Worm (Caenorhabditis elegans) whole organism, L1 larva: Measurements from ENCODE around the gene rps-8.
A peak's percentile ranks its signal among the peaks of the same experiment; 100 is the strongest.

Experiments
- C04F5.9 ChIP-seq: sonication (generic microtip); optimal IDR thresholded peaks from 2 replicates; lab custom pipeline; 2016; ENCODE audit warnings: missing genetic modification characterization, missing compliant biosample characterization
- C16A3.4 ChIP-seq: fragments of 150-350 bp; optimal IDR thresholded peaks from 2 replicates; lab custom pipeline; 2014; ENCODE audit warnings: missing biosample characterization, missing genetic modification characterization
- C34B4.2 ChIP-seq: sonication (generic microtip); optimal IDR thresholded peaks from 2 replicates; lab custom pipeline; 2017; ENCODE audit warnings: mild to moderate bottlenecking, missing genetic modification characterization, missing compliant biosample characterization
- F16B12.6 ChIP-seq: fragments of 150-350 bp; optimal IDR thresholded peaks from 2 replicates; lab custom pipeline; 2014; ENCODE audit warnings: missing biosample characterization, missing genetic modification characterization
- Y116A8C.19 ChIP-seq: sonication (generic microtip); optimal IDR thresholded peaks from 2 replicates; lab custom pipeline; 2016; ENCODE audit warnings: missing compliant biosample characterization, missing genetic modification characterization, borderline replicate concordance
- alr-1 ChIP-seq: fragments of 200-800 bp; sonication (Bioruptor generic); optimal IDR thresholded peaks from 2 replicates; lab custom pipeline; 2018; ENCODE audit warnings: borderline replicate concordance, mild to moderate bottlenecking, missing genetic modification characterization, missing compliant biosample characterization
- aly-2 ChIP-seq: fragments of 150-350 bp; optimal IDR thresholded peaks from 2 replicates; lab custom pipeline; 2014; ENCODE audit warnings: missing biosample characterization, missing genetic modification characterization
- ama-1 ChIP-seq: fragments of 150-350 bp; optimal IDR thresholded peaks from 2 replicates; lab custom pipeline; 2014
- ceh-88 ChIP-seq: fragments of 200-800 bp; sonication (Bioruptor generic); IDR thresholded peaks from 2 replicates; pipeline ENCODE4 v1.3.6; 2022; ENCODE audit warnings: missing genetic modification characterization, missing compliant biosample characterization
- ces-1 ChIP-seq: fragments of 150-350 bp; optimal IDR thresholded peaks from 2 replicates; lab custom pipeline; 2014; ENCODE audit warnings: missing biosample characterization, missing genetic modification reagents, missing genetic modification characterization
- efl-1 ChIP-seq, 4 experiments: fragments of 150-350 bp; optimal IDR thresholded peaks in 3 of 4; peaks in 1 of 4; 1 replicate in 1 of 4; 2 replicates in 3 of 4; lab custom pipeline; 2014; ENCODE audit warnings: missing biosample characterization in 2 of 4, missing genetic modification characterization in 2 of 4, missing genetic modification reagents in 2 of 4
- egl-13 ChIP-seq: sonication (generic microtip); optimal IDR thresholded peaks from 2 replicates; lab custom pipeline; 2016; ENCODE audit warnings: missing genotype, missing genetic modification reagents, missing genetic modification characterization, missing compliant biosample characterization
- egl-27 ChIP-seq, 2 experiments: fragments of 150-350 bp in 1 of 2; sonication (generic microtip); optimal IDR thresholded peaks; 3 replicates each; lab custom pipeline; 2017 to 2018; ENCODE audit warnings: missing biosample characterization in 2 of 2, missing genetic modification characterization in 2 of 2, missing genetic modification reagents in 2 of 2
- elt-3 ChIP-seq, 6 experiments: fragments of 150-350 bp in 1 of 6; sonication (generic microtip); optimal IDR thresholded peaks; 2 replicates each; lab custom pipeline; 2017 to 2018; ENCODE audit warnings: missing biosample characterization in 6 of 6, missing genetic modification characterization in 6 of 6, inconsistent platforms in 1 of 6
- ets-5 ChIP-seq: fragments of 200-800 bp; sonication (Bioruptor generic); IDR thresholded peaks from 2 replicates; pipeline ENCODE4 v1.3.6; 2022; ENCODE audit warnings: missing genetic modification characterization, missing compliant biosample characterization
- fkh-8 ChIP-seq: sonication (generic microtip); optimal IDR thresholded peaks from 2 replicates; lab custom pipeline; 2016; ENCODE audit warnings: mild to moderate bottlenecking, missing genetic modification characterization, missing compliant biosample characterization
- hlh-17 ChIP-seq: fragments of 200-800 bp; sonication (Bioruptor generic); optimal IDR thresholded peaks from 2 replicates; lab custom pipeline; 2018; ENCODE audit warnings: missing genetic modification characterization, mild to moderate bottlenecking, missing compliant biosample characterization, moderate library complexity, borderline replicate concordance
- hlh-4 ChIP-seq: sonication (generic microtip); optimal IDR thresholded peaks from 2 replicates; lab custom pipeline; 2016; ENCODE audit warnings: mild to moderate bottlenecking, missing genetic modification characterization, missing compliant biosample characterization
- hpl-2 ChIP-seq: fragments of 150-350 bp; optimal IDR thresholded peaks from 2 replicates; lab custom pipeline; 2014; ENCODE audit warnings: missing biosample characterization, missing genetic modification reagents, missing genetic modification characterization
- isw-1 ChIP-seq: fragments of 200-800 bp; sonication (Bioruptor generic); IDR thresholded peaks from 2 replicates; pipeline ENCODE4 v1.3.6; 2022; ENCODE audit warnings: missing genetic modification characterization, missing compliant biosample characterization
- lin-15B ChIP-seq: fragments of 150-350 bp; sonication (generic microtip); optimal IDR thresholded peaks from 3 replicates; lab custom pipeline; 2014; ENCODE audit warnings: missing biosample characterization, missing genetic modification characterization
- lin-35 ChIP-seq, 2 experiments: fragments of 150-350 bp; optimal IDR thresholded peaks; 2 replicates each; lab custom pipeline; 2014; ENCODE audit warnings: missing biosample characterization in 2 of 2, missing genetic modification characterization in 2 of 2, missing genetic modification reagents in 2 of 2
- lir-3 ChIP-seq: sonication (generic microtip); optimal IDR thresholded peaks from 2 replicates; lab custom pipeline; 2016; ENCODE audit warnings: mild to moderate bottlenecking, missing genetic modification characterization, moderate library complexity, missing compliant biosample characterization; ENCODE audit not compliant: poor library complexity
- mab-9 ChIP-seq: fragments of 200-800 bp; sonication (Bioruptor generic); IDR thresholded peaks from 2 replicates; pipeline ENCODE4 v1.3.6; 2022; ENCODE audit warnings: missing genetic modification reagents, missing genetic modification characterization, missing compliant biosample characterization
- mef-2 ChIP-seq: fragments of 150-350 bp; optimal IDR thresholded peaks from 2 replicates; lab custom pipeline; 2014; ENCODE audit warnings: missing biosample characterization, missing genetic modification characterization
- mep-1 ChIP-seq: fragments of 150-350 bp; optimal IDR thresholded peaks from 2 replicates; lab custom pipeline; 2014; ENCODE audit warnings: missing biosample characterization, missing genetic modification characterization
- nhr-12 ChIP-seq: sonication (generic microtip); optimal IDR thresholded peaks from 2 replicates; lab custom pipeline; 2017; ENCODE audit warnings: missing biosample characterization, missing genetic modification characterization
- nhr-237 ChIP-seq: fragments of 150-350 bp; optimal IDR thresholded peaks from 2 replicates; lab custom pipeline; 2014; ENCODE audit warnings: missing biosample characterization, missing genetic modification characterization
- nhr-71 ChIP-seq: sonication (generic microtip); optimal IDR thresholded peaks from 2 replicates; lab custom pipeline; 2016; ENCODE audit warnings: mild to moderate bottlenecking, missing genetic modification characterization, moderate library complexity, missing compliant biosample characterization
- nhr-77 ChIP-seq: fragments of 150-350 bp; optimal IDR thresholded peaks from 2 replicates; lab custom pipeline; 2014; ENCODE audit warnings: missing biosample characterization, missing genetic modification characterization
- pag-3 ChIP-seq: sonication (generic microtip); optimal IDR thresholded peaks from 2 replicates; lab custom pipeline; 2017; ENCODE audit warnings: missing genetic modification characterization, mild to moderate bottlenecking, missing compliant biosample characterization, antibody characterized with exemption, borderline replicate concordance; ENCODE audit not compliant: insufficient read depth
- snu-23 ChIP-seq: sonication (generic microtip); optimal IDR thresholded peaks from 2 replicates; lab custom pipeline; 2016; ENCODE audit warnings: missing genetic modification characterization, missing compliant biosample characterization
- sup-37 ChIP-seq: fragments of 200-800 bp; sonication (Bioruptor generic); optimal IDR thresholded peaks from 2 replicates; lab custom pipeline; 2018; ENCODE audit warnings: mild to moderate bottlenecking, missing genetic modification characterization, missing compliant biosample characterization
- tlp-1 ChIP-seq: fragments of 150-350 bp; optimal IDR thresholded peaks from 2 replicates; lab custom pipeline; 2014; ENCODE audit warnings: missing biosample characterization, missing genetic modification characterization
- unc-130 ChIP-seq: fragments of 150-350 bp; optimal IDR thresholded peaks from 2 replicates; lab custom pipeline; 2017; ENCODE audit warnings: missing biosample characterization, missing genetic modification characterization, inconsistent platforms
- unc-30 ChIP-seq: sonication (generic microtip); optimal IDR thresholded peaks from 2 replicates; lab custom pipeline; 2017; ENCODE audit warnings: missing biosample characterization, missing genetic modification characterization
- unc-62 ChIP-seq: fragments of 150-350 bp; optimal IDR thresholded peaks from 2 replicates; lab custom pipeline; 2014; ENCODE audit warnings: missing biosample characterization, missing genetic modification reagents, missing genetic modification characterization
- zag-1 ChIP-seq: fragments of 150-350 bp; optimal IDR thresholded peaks from 2 replicates; lab custom pipeline; 2014; ENCODE audit warnings: missing biosample characterization, missing genetic modification characterization
- zip-4 ChIP-seq: fragments of 200-800 bp; sonication (Bioruptor generic); optimal IDR thresholded peaks from 2 replicates; lab custom pipeline; 2018; ENCODE audit warnings: mild to moderate bottlenecking, missing genetic modification characterization, moderate library complexity, missing compliant biosample characterization
- ztf-4 ChIP-seq: fragments of 150-350 bp; optimal IDR thresholded peaks from 2 replicates; lab custom pipeline; 2014; ENCODE audit warnings: missing biosample characterization, missing genetic modification characterization

rps-8 gene

DNA sequence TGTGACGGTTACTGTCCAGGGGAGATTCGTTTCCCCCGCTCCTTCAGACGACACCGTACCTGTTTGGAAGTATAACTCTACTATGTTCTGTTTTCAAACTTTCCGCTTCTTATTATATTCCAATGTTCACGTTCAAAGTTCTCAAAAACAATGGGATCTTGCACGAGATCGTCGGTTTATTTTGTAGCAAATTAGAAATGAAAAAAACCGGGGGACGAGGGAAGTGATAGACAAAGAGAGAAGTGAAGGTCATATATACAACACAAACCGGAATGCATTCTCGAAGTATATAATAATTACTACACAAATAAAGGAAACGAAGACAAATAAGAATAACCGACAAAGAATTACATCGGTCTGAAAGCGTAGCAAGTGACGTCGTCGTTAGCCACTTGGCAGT lies 4.0 kb downstream of the rps-8 start (continued):
- no peak for TF ChIP-seq unc-30 (tag; lab: Kevin White, UChicago)
- no peak for TF ChIP-seq egl-27 (tag; optimal IDR thresholded peaks at IDR 0.05; lab: Kevin White, UChicago)
- no peak for TF ChIP-seq efl-1 (optimal IDR thresholded peaks at IDR 0.05; lab: Kevin White, UChicago)
- no peak for TF ChIP-seq efl-1 (GFP tag; optimal IDR thresholded peaks at IDR 0.05 in 1 of 2; lab: Kevin White, UChicago)

DNA sequence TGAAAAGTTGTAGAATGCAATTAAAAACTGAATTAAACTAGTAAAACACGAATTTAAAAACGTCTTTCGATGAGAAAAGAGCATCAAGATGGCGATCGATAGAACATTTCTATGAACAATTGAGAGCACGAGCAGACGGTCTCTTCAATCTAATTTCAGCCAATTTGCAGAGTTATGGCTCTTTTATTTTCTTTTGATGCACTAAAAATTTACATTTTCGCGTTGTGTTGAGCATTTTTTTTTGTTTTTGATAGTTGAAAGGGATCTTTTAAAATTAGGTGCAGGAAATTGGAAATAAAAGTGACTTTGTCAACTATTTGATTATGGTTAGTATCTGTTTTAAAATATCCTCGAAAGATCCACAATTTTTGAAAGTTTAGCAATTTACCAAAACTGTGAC lies 4.7 kb downstream of the rps-8 start, which contains the start of gene F42C5.6:
F42C5.6 (minus strand) TSS at position 101 of the 400 bp plus-strand sequence.
- TF ChIP-seq egl-13 (no peak), zip-4 (no peak), tlp-1 (tag; lab: Kevin White, UChicago) (no peak), mep-1 (tag; lab: Kevin White, UChicago) (no peak), lin-15B (tag; lab: Kevin White, UChicago) (no peak), lir-3 (no peak), C16A3.4 (tag; lab: Kevin White, UChicago) (no peak), isw-1 (GFP tag; lab: Robert Waterston, UW) (no peak), hlh-17 (GFP tag; lab: Kevin White, UChicago) (no peak), F16B12.6 (tag; lab: Kevin White, UChicago) (no peak), unc-130 (tag; lab: Kevin White, UChicago) (no peak)

ce11 chrIV:7305325-7305724 lies 8.3 kb downstream of the rps-8 start, which contains the start of gene npr-27:
Gene npr-27 (plus strand): TSS chrIV:7305625.
- TF ChIP-seq F16B12.6 (tag; lab: Kevin White, UChicago), result no peak
- TF ChIP-seq, all 84 proteins: peak for 0

- no peak for TF ChIP-seq ets-5 (GFP tag; lab: Robert Waterston, UW)
- no peak for TF ChIP-seq tlp-1 (tag; lab: Kevin White, UChicago)
- no peak for TF ChIP-seq elt-3 (tag; optimal IDR thresholded peaks at IDR 0.05; lab: Kevin White, UChicago)
- peak; percentile 35 for TF ChIP-seq nhr-71 (tag; lab: Kevin White, UChicago)
- TF ChIP-seq hlh-4 (tag; lab: Kevin White, UChicago), result peak; percentile 69
- no peak for TF ChIP-seq lin-35 (GFP tag; optimal IDR thresholded peaks at IDR 0.05; lab: Kevin White, UChicago)
- no peak for TF ChIP-seq nhr-12 (tag; lab: Kevin White, UChicago)
- TF ChIP-seq mef-2 (tag; lab: Kevin White, UChicago), result no peak
- no peak for TF ChIP-seq zag-1 (tag; lab: Kevin White, UChicago)
- TF ChIP-seq ceh-88, result no peak
- peak; percentile 60 for TF ChIP-seq fkh-8 (tag; lab: Kevin White, UChicago)
- no peak for TF ChIP-seq unc-62
- no peak for TF ChIP-seq ztf-4 (tag; lab: Kevin White, UChicago)
- no peak for TF ChIP-seq efl-1 (optimal IDR thresholded peaks at IDR 0.05; lab: Kevin White, UChicago)
- TF ChIP-seq efl-1 (GFP tag; optimal IDR thresholded peaks at IDR 0.05 in 1 of 2; lab: Kevin White, UChicago), result no peak
- TF ChIP-seq nhr-77 (tag; lab: Kevin White, UChicago), result no peak
- TF ChIP-seq Y116A8C.19, result no peak
- no peak for TF ChIP-seq alr-1 (tag; lab: Kevin White, UChicago)
Observed at ce11 chrIV:7301481-7301880, 12.2 kb downstream of the rps-8 start.

ce11 chrIV:7294121-7294520 lies 19.5 kb downstream of the rps-8 start, which contains the start of gene F42C5.5:
Gene F42C5.5 (minus strand): TSS chrIV:7294221.
- no peak for TF ChIP-seq ama-1 (lab: Kevin White, UChicago)
- TF ChIP-seq fkh-8 (tag; lab: Kevin White, UChicago), result no peak
- TF ChIP-seq lir-3, result no peak
- TF ChIP-seq hlh-17 (GFP tag; lab: Kevin White, UChicago), result no peak
- no peak for TF ChIP-seq Y116A8C.19

- no peak for TF ChIP-seq pag-3 (tag; lab: Kevin White, UChicago)
- no peak for TF ChIP-seq C34B4.2
- TF ChIP-seq ces-1 (GFP tag; lab: Kevin White, UChicago), result no peak
- TF ChIP-seq zip-4, result no peak
- TF ChIP-seq hlh-4 (tag; lab: Kevin White, UChicago), result no peak
- no peak for TF ChIP-seq egl-27 (tag; optimal IDR thresholded peaks at IDR 0.05; lab: Kevin White, UChicago)
- no peak for TF ChIP-seq elt-3 (tag; optimal IDR thresholded peaks at IDR 0.05; lab: Kevin White, UChicago)
- TF ChIP-seq sup-37 (GFP tag; lab: Kevin White, UChicago), result no peak
- TF ChIP-seq ets-5 (GFP tag; lab: Robert Waterston, UW), result no peak
- no peak for TF ChIP-seq hpl-2 (GFP tag; lab: Kevin White, UChicago)
- TF ChIP-seq mab-9, result no peak
- TF ChIP-seq ama-1 (lab: Kevin White, UChicago), result no peak
- no peak for TF ChIP-seq nhr-237 (tag; lab: Kevin White, UChicago)
- no peak for TF ChIP-seq aly-2 (tag; lab: Kevin White, UChicago)
- no peak for TF ChIP-seq zag-1 (tag; lab: Kevin White, UChicago)
- TF ChIP-seq snu-23 (GFP tag; lab: Kevin White, UChicago), result no peak
- TF ChIP-seq C04F5.9 (tag; lab: Kevin White, UChicago), result no peak
- TF ChIP-seq hlh-17 (GFP tag; lab: Kevin White, UChicago), result no peak
- TF ChIP-seq unc-62, result no peak
- TF ChIP-seq lin-15B (tag; lab: Kevin White, UChicago), result no peak
Observed at ce11 chrIV:7291957-7292356, 21.7 kb downstream of the rps-8 start, which contains the start of gene F42C5.4. Gene F42C5.4 (minus strand): TSS chrIV:7292127.
